Fruit fly (Drosophila melanogaster): ENCODE results near the gene CG4558.
A peak's percentile ranks its signal among the peaks of the same experiment; 100 is the strongest.

CG4558 gene

DNA sequence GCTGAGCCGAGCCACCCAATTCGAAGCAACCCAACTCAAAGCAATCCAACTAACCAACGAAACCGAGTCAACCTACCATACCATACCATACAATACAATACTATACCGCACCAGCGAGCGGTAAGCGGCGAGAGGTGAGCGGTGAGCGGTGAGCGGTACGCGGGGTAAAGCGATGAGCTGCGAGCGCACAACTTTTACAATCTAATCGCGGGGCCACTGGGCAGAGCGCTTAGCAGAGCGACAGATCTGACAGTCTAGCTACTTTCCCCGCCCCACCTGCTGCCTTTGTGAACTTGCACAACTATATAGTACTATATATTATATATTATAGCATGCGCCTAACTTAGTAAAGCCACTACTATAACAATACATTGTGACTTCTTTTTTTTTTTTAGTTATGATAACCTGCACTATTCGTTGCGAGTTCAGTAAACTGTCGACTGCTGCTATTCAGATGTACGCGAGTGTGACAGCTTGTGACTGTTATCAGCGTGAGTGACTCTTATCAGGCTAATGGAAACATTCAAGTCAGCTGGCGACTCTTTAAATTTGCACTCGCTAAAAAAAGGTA is 48.8 kb upstream of the CG4558 start (continued):
- TF ChIP-seq dpn (GFP tag; optimal IDR thresholded peaks at IDR 0.05) (peak in 1 of 2 experiments; percentile 6), unpg (GFP tag; optimal IDR thresholded peaks at IDR 0.05) (peak; percentile 54), tap (tag; optimal IDR thresholded peaks at IDR 0.05) (no peak), CG18262 (tag; optimal IDR thresholded peaks at IDR 0.05) (peak; percentile 35), CG7271 (tag; optimal IDR thresholded peaks at IDR 0.05) (no peak), D (optimal IDR thresholded peaks at IDR 0.05) (no peak), D (GFP tag; optimal IDR thresholded peaks at IDR 0.05) (no peak), ci (GFP tag; IDR thresholded peaks at IDR 0.05) (peak; percentile 68; the same call in 2 of the 3 replicates), CG9797 (GFP tag; optimal IDR thresholded peaks at IDR 0.05) (no peak), CG10431 (GFP tag; optimal IDR thresholded peaks at IDR 0.05) (no peak), CG11085 (GFP tag; IDR thresholded peaks at IDR 0.05) (no peak), Dll (GFP tag; IDR thresholded peaks at IDR 0.05; ENCODE audit: partially characterized antibody) (no peak; the same call in 3 of the 4 replicates), CG8281 (tag; optimal IDR thresholded peaks at IDR 0.05) (no peak), Nf-YA (GFP tag; IDR thresholded peaks at IDR 0.05) (no peak), Side (GFP tag; optimal IDR thresholded peaks at IDR 0.05) (no peak), caup (GFP tag; optimal IDR thresholded peaks at IDR 0.05; ENCODE audit: severe bottlenecking) (peak; percentile 7), fu2 (GFP tag; optimal IDR thresholded peaks at IDR 0.05) (no peak), CG34376 (GFP tag; optimal IDR thresholded peaks at IDR 0.05) (peak; percentile 78), lilli (GFP tag; optimal IDR thresholded peaks at IDR 0.05) (peak; percentile 57), pan (optimal IDR thresholded peaks at IDR 0.05) (no peak), pan (GFP tag; optimal IDR thresholded peaks at IDR 0.05 in 1 of 2, IDR thresholded peaks at IDR 0.05 in 1 of 2) (peak in 1 of 2 experiments; percentile 30), vnd (GFP tag; IDR thresholded peaks at IDR 0.05; ENCODE audit: partially characterized antibody) (no peak), CG2875 (GFP tag; optimal IDR thresholded peaks at IDR 0.05) (no peak), luna (GFP tag; optimal IDR thresholded peaks at IDR 0.05) (no peak), jing (GFP tag; optimal IDR thresholded peaks at IDR 0.05) (no peak), E2f2 (GFP tag; IDR thresholded peaks at IDR 0.05) (no peak), nerfin-1 (tag; optimal IDR thresholded peaks at IDR 0.05) (no peak), NC2α (GFP tag; optimal IDR thresholded peaks at IDR 0.05) (no peak), CG10321 (GFP tag; IDR thresholded peaks at IDR 0.05) (no peak), CG9215 (GFP tag; IDR thresholded peaks at IDR 0.05) (peak; percentile 33; the same call in 1 of the 2 replicates), CG10979 (tag; optimal IDR thresholded peaks at IDR 0.05) (peak; percentile 31), tx (GFP tag; optimal IDR thresholded peaks at IDR 0.05) (no peak), dimm (GFP tag; IDR thresholded peaks at IDR 0.05) (no peak), B-H1 (GFP tag; IDR thresholded peaks at IDR 0.05) (peak; percentile 51; the same call in 2 of the 3 replicates)

DNA sequence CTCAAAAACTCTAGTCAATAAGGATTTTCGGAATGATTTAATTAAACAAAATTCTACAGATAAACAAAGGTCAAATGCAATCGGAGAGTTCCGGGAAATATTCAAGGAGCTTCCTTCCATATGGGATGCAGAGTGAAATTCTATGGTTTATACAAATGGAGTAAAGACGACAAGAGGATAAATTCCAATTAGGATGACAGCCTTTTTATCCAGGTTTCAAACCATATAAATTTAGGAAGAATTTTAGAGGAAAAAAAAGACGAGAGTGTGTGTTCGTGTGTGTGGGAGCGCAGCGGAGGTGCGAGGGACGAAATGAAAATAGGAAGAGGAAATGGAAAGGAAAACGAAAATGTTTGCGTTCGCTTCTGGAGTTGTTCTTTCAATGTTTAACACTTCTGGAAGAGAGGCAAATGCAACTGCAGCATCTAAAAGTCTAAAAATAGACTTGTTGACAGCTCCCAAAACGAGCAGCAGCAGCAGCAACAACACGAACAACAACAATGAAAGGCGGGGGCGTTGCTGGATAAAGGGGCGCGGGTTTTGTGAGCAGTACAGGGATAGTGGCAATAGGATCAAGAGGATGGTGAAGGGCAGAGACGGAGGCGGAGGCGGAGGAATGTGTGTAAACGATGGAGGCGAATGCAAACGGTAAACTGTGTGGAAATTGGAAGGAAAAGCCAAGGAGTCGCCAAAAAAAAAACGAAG is 47.0 kb upstream of the CG4558 start:
- TF ChIP-seq insv (GFP tag; optimal IDR thresholded peaks at IDR 0.05) (peak; percentile 86 to 97), aop (GFP tag; IDR thresholded peaks at IDR 0.05) (0 out of 2 replicates have a peak, but pooled peaks have one; percentile 50), CG2116 (GFP tag; optimal IDR thresholded peaks at IDR 0.05) (no peak), zen (tag; optimal IDR thresholded peaks at IDR 0.05) (peak; percentile 11), Med (GFP tag) (peak; percentile 38), Sry-β (GFP tag; optimal IDR thresholded peaks at IDR 0.05) (no peak), mam (GFP tag; optimal IDR thresholded peaks at IDR 0.05) (no peak), z (GFP tag; IDR thresholded peaks at IDR 0.05) (no peak), sens (GFP tag) (peak; percentile 22), psq (GFP tag; optimal IDR thresholded peaks at IDR 0.05) (peak; percentile 1), crol (GFP tag; IDR thresholded peaks at IDR 0.05) (peak; percentile 95), CG4360 (GFP tag; IDR thresholded peaks at IDR 0.05) (peak; percentile 86), zf30C (GFP tag; optimal IDR thresholded peaks at IDR 0.05) (peak; percentile 18), Ets65A (GFP tag) (peak; percentile 2), CG12769 (tag; optimal IDR thresholded peaks at IDR 0.05) (no peak), pita (GFP tag; optimal IDR thresholded peaks at IDR 0.05) (peak; percentile 36), sr (GFP tag; IDR thresholded peaks at IDR 0.05) (peak; percentile 51; the same call in 2 of the 3 replicates), Lim3 (GFP tag; IDR thresholded peaks at IDR 0.05) (no peak)

Measured in whole organism, embryonic.